Worm (Caenorhabditis elegans) whole organism, L4 larva: ENCODE data around the gene trcs-2.

Experiments
- ceh-62 ChIP-seq: sonication (generic microtip); optimal IDR thresholded peaks from 2 replicates; lab custom pipeline; 2017; ENCODE audit warnings: missing biosample characterization, missing genetic modification characterization
- fos-1 ChIP-seq: fragments of 150-350 bp; optimal IDR thresholded peaks from 2 replicates; lab custom pipeline; 2014; ENCODE audit warnings: missing biosample characterization, missing genetic modification characterization
- hlh-30 ChIP-seq: sonication (generic microtip); optimal IDR thresholded peaks from 2 replicates; lab custom pipeline; 2017; ENCODE audit warnings: antibody characterized with exemption, mild to moderate bottlenecking, missing genetic modification characterization, missing compliant biosample characterization; ENCODE audit not compliant: insufficient read depth
- lsy-2 ChIP-seq, 2 experiments: fragments of 150-350 bp in 1 of 2; sonication (generic microtip) in 1 of 2; optimal IDR thresholded peaks; 2 replicates each; lab custom pipeline; 2014 to 2017; ENCODE audit warnings: missing biosample characterization in 2 of 2, missing genetic modification characterization in 2 of 2
- nhr-237 ChIP-seq: sonication (generic microtip); optimal IDR thresholded peaks from 2 replicates; lab custom pipeline; 2017; ENCODE audit warnings: missing biosample characterization, missing genetic modification characterization
- nhr-41 ChIP-seq: fragments of 200-800 bp; sonication (Bioruptor generic); IDR thresholded peaks from 2 replicates; pipeline ENCODE4 v1.3.6; 2022; ENCODE audit warnings: missing genetic modification reagents, missing genetic modification characterization, missing compliant biosample characterization
- nhr-6 ChIP-seq: fragments of 150-350 bp; optimal IDR thresholded peaks from 2 replicates; lab custom pipeline; 2014; ENCODE audit warnings: missing biosample characterization, missing genetic modification characterization
- nhr-76 ChIP-seq: fragments of 150-350 bp; optimal IDR thresholded peaks from 2 replicates; lab custom pipeline; 2014; ENCODE audit warnings: missing biosample characterization, missing genetic modification characterization
- snpc-4 ChIP-seq: fragments of 150-350 bp; optimal IDR thresholded peaks from 2 replicates; lab custom pipeline; 2014; ENCODE audit warnings: missing biosample characterization, missing genetic modification characterization

- TF ChIP-seq snpc-4 (tag; lab: Kevin White, UChicago) (no peak), ceh-62 (tag; lab: Kevin White, UChicago) (no peak), nhr-6 (no peak), fos-1 (tag; lab: Kevin White, UChicago) (no peak), nhr-41 (GFP tag; lab: Robert Waterston, UW) (no peak), nhr-76 (tag; lab: Kevin White, UChicago) (no peak), nhr-237 (tag; lab: Kevin White, UChicago) (no peak), hlh-30 (tag; lab: Kevin White, UChicago) (no peak), lsy-2 (tag; optimal IDR thresholded peaks at IDR 0.05; lab: Kevin White, UChicago) (no peak)
Observed at ce11 chrII:8751042-8751441, 28.8 kb downstream of the trcs-2 start.
